Fruit fly (Drosophila melanogaster): Measurements from ENCODE around the gene CG33253.

CG33253 gene

DNA sequence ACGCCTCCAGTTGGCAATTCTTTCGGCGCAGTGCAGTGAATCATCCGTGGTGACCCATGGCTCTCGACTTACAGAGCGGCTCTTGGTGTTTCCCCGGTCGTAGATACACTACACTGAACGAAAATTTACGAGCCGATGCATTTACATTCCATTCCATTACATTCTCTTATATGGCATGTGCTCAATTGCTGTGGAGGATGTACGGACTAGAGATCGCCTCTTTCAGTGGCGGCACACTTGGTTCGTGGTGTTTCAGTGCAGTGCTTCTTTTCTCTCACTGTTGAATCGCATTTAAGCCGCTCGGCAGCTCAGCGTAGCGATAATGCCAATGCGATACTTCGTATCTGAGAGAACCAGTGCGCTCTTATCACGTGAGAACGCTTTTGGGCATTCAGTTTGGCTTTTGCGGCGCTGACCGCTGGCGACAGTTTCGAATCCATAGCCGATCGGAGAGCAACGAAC, 4.4 kb downstream of the CG33253 start, which contains the start of gene Mec2 (continued):
- TF ChIP-seq CG18476 (GFP tag; optimal IDR thresholded peaks at IDR 0.05) = no peak
- no peak for TF ChIP-seq hkb (optimal IDR thresholded peaks at IDR 0.05)
- TF ChIP-seq hkb (GFP tag; IDR thresholded peaks at IDR 0.05) = peak; percentile 55
- no peak for TF ChIP-seq NFAT (GFP tag; IDR thresholded peaks at IDR 0.05)
- 0 out of 2 replicates have a peak, but pooled peaks have one; percentile 19 for TF ChIP-seq stc (GFP tag; IDR thresholded peaks at IDR 0.05)
- peak; percentile 53; the same call in 2 of the 3 replicates for TF ChIP-seq CG14050 (GFP tag; IDR thresholded peaks at IDR 0.05)
- TF ChIP-seq pnt (GFP tag; optimal IDR thresholded peaks at IDR 0.05) = peak; percentile 37
- peak; percentile 28 for TF ChIP-seq dmrt11E (tag; optimal IDR thresholded peaks at IDR 0.05)
- TF ChIP-seq pan (optimal IDR thresholded peaks at IDR 0.05) = no peak
- TF ChIP-seq pan (GFP tag; optimal IDR thresholded peaks at IDR 0.05 in 1 of 2, IDR thresholded peaks at IDR 0.05 in 1 of 2) = peak in 1 of 2 experiments; percentile 52
- TF ChIP-seq CG7786 (GFP tag; optimal IDR thresholded peaks at IDR 0.05) = peak; percentile 29
- TF ChIP-seq CG5953 (GFP tag; IDR thresholded peaks at IDR 0.05) = peak; percentile 50; the same call in 1 of the 2 replicates
- no peak for TF ChIP-seq CG17186 (GFP tag; optimal IDR thresholded peaks at IDR 0.05)
- no peak for TF ChIP-seq CG11560 (tag; IDR thresholded peaks at IDR 0.05)
- TF ChIP-seq unpg (GFP tag; optimal IDR thresholded peaks at IDR 0.05) = peak; percentile 70
- TF ChIP-seq MBD-R2 (GFP tag; IDR thresholded peaks at IDR 0.05) = no peak
- TF ChIP-seq Tbp (GFP tag; optimal IDR thresholded peaks at IDR 0.05) = no peak
- TF ChIP-seq ems (GFP tag; optimal IDR thresholded peaks at IDR 0.05) = peak; percentile 26
- 0 out of 3 replicates have a peak, but pooled peaks have one; percentile 31 for TF ChIP-seq so (GFP tag; IDR thresholded peaks at IDR 0.05)
- TF ChIP-seq Eip74EF (GFP tag; optimal IDR thresholded peaks at IDR 0.05) = peak in 1 of 2 experiments; percentile 19
- peak; percentile 34 for TF ChIP-seq CG9932 (GFP tag; IDR thresholded peaks at IDR 0.05)
- TF ChIP-seq NK7.1 (GFP tag; optimal IDR thresholded peaks at IDR 0.05) = peak; percentile 52
- peak; percentile 73 for TF ChIP-seq H2.0 (GFP tag; IDR thresholded peaks at IDR 0.05)
- no peak for TF ChIP-seq CG31224 (GFP tag; IDR thresholded peaks at IDR 0.05)
- TF ChIP-seq CG12942 (GFP tag; optimal IDR thresholded peaks at IDR 0.05) = peak; percentile 58
- peak; percentile 47 for TF ChIP-seq org-1 (GFP tag; optimal IDR thresholded peaks at IDR 0.05)
- TF ChIP-seq ham (GFP tag; IDR thresholded peaks at IDR 0.05) = no peak
- peak; percentile 83 for TF ChIP-seq ci (GFP tag; IDR thresholded peaks at IDR 0.05)
- no peak for TF ChIP-seq CG10274 (GFP tag; optimal IDR thresholded peaks at IDR 0.05)
- TF ChIP-seq Doc2 (GFP tag; IDR thresholded peaks at IDR 0.05) = no peak
- no peak for TF ChIP-seq gsb-n (tag; optimal IDR thresholded peaks at IDR 0.05)
- peak; percentile 39 for TF ChIP-seq ewg (GFP tag; optimal IDR thresholded peaks at IDR 0.05)
- TF ChIP-seq CG2875 (GFP tag; optimal IDR thresholded peaks at IDR 0.05) = peak; percentile 43
- no peak; the same call in 2 of the 3 replicates for TF ChIP-seq CG11456 (GFP tag; IDR thresholded peaks at IDR 0.05)
- no peak for TF ChIP-seq slp2 (GFP tag; optimal IDR thresholded peaks at IDR 0.05)
- no peak for TF ChIP-seq CG11247 (GFP tag; IDR thresholded peaks at IDR 0.05)
- TF ChIP-seq Nf-YA (GFP tag; IDR thresholded peaks at IDR 0.05) = peak; percentile 44; the same call in 1 of the 2 replicates
- TF ChIP-seq CG10979 (tag; optimal IDR thresholded peaks at IDR 0.05) = peak; percentile 39
- no peak for TF ChIP-seq CG16779 (GFP tag; IDR thresholded peaks at IDR 0.05)
- TF ChIP-seq Gug (GFP tag; IDR thresholded peaks at IDR 0.05) = peak; percentile 50; the same call in 3 of the 4 replicates
- TF ChIP-seq CG13424 (tag; optimal IDR thresholded peaks at IDR 0.05) = peak; percentile 1
- no peak for TF ChIP-seq hb (GFP tag; IDR thresholded peaks at IDR 0.05; ENCODE audit: partially characterized antibody)
- TF ChIP-seq CG7928 (GFP tag; optimal IDR thresholded peaks at IDR 0.05) = no peak
- no peak for TF ChIP-seq CG10321 (GFP tag; IDR thresholded peaks at IDR 0.05)
- peak; percentile 52 for TF ChIP-seq corto (GFP tag; optimal IDR thresholded peaks at IDR 0.05)
- peak; percentile 63 for TF ChIP-seq CG10366 (GFP tag; IDR thresholded peaks at IDR 0.05)
- peak; percentile 41 for TF ChIP-seq CG8944 (GFP tag; optimal IDR thresholded peaks at IDR 0.05)
- TF ChIP-seq E2f2 (GFP tag; IDR thresholded peaks at IDR 0.05) = peak; percentile 39; the same call in 1 of the 2 replicates
- TF ChIP-seq onecut (GFP tag; IDR thresholded peaks at IDR 0.05) = no peak
- TF ChIP-seq CG14710 (tag; optimal IDR thresholded peaks at IDR 0.05) = no peak
- peak; percentile 56 for TF ChIP-seq dmrt99B (tag; optimal IDR thresholded peaks at IDR 0.05)
- peak; percentile 0 for TF ChIP-seq CG1647 (GFP tag; optimal IDR thresholded peaks at IDR 0.05)

Data from whole organism, embryonic.